Worm (Caenorhabditis elegans): ENCODE data around the gene F35E8.7.

F35E8.7 gene

DNA sequence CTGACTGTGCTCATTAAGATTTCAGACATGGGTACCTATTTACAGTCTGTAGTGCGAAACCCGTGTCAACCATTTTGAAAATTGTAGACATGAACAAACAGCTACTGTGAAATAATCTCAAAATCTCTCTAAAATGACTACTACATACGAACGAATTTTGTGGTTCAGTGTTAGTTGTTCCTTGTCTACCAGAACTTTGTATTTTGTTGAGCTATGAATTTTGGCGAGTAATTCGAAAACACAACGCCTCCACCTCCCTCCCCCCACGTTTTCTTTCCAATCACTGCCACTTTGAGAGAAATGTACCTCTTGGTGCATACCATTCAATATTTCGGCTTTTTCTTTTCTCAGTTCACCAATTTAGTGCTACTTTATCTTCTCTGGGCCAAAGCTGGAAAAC lies 21.1 kb upstream of the F35E8.7 start, which contains the start of gene T06C12.11:
Gene T06C12.11 (plus strand): TSS at position 301 of the 400 bp plus-strand sequence.
- TF ChIP-seq daf-12 (tag; optimal IDR thresholded peaks at IDR 0.05) (no peak), ama-1 (optimal IDR thresholded peaks at IDR 0.05) (no peak), ZK337.2 (GFP tag; IDR thresholded peaks at IDR 0.05) (no peak), madf-5 (GFP tag; IDR thresholded peaks at IDR 0.05) (no peak), ces-1 (GFP tag; optimal IDR thresholded peaks at IDR 0.05) (no peak), sdz-12 (GFP tag; optimal IDR thresholded peaks at IDR 0.05) (no peak), zip-2 (tag; optimal IDR thresholded peaks at IDR 0.05) (no peak), F10B5.3 (tag; optimal IDR thresholded peaks at IDR 0.05) (no peak)

DNA sequence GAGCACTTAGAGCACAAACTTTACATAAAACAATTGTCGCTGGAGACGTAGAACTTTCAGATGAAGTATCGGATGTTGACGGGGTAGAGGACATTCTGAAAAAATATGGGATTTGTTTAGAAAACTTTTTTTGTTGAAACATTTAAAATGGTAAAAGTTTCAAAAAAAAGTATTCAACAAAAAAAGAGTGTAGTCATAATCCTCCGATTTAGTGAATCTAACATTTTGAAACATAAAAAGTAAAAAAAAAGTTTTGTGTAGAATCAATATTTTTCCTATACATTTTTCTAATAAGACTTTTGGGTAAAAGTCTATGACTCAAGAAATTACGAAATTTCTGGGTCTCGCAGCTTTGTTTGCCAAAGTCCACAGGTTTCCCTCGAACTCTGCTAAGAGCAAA lies 17.1 kb upstream of the F35E8.7 start, which contains the start of gene nhr-213:
Gene nhr-213 (minus strand): TSS at position 101 of the 400 bp plus-strand sequence.
- TF ChIP-seq lin-29 (GFP tag; IDR thresholded peaks at IDR 0.05) (no peak), lin-38 (GFP tag; IDR thresholded peaks at IDR 0.05) (no peak), attf-4 (tag; optimal IDR thresholded peaks at IDR 0.05) (no peak), nhr-25 (tag; optimal IDR thresholded peaks at IDR 0.05; ENCODE audit: borderline replicate concordance, insufficient read depth) (no peak), mep-1 (tag; optimal IDR thresholded peaks at IDR 0.05) (no peak), snpc-1.2 (GFP tag; IDR thresholded peaks at IDR 0.05) (no peak), nhr-41 (GFP tag; IDR thresholded peaks at IDR 0.05) (no peak)

DNA sequence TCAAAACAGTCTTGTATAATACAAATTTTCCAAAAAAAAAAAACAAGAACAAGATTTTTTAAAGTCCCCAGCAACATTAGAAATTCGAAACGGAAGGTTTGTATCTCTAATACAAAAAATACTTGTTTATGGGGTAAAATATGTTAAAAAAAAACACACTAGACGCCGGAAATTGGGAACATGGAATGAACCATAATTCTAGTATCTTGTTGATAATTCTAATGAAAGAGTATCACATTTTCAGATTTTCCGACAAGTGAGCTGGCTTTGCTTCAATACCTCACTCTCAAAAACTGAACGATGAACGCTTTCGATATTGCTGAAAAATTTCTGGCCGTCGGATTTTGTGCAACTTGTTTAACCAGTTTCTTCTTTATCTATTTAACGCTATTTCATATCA lies 16.1 kb upstream of the F35E8.7 start, which contains the start of gene str-60:
Gene str-60 (plus strand): TSS at position 301 of the 400 bp plus-strand sequence.
- TF ChIP-seq ceh-44 (GFP tag; IDR thresholded peaks at IDR 0.05) = no peak
- TF ChIP-seq duxl-1 (tag; optimal IDR thresholded peaks at IDR 0.05; ENCODE audit: poor library complexity) = no peak
- TF ChIP-seq nhr-42 (GFP tag; IDR thresholded peaks at IDR 0.05) = no peak
- TF ChIP-seq ztf-7 (tag; optimal IDR thresholded peaks at IDR 0.05) = no peak
- no peak for TF ChIP-seq daf-8 (GFP tag; IDR thresholded peaks at IDR 0.05)
- TF ChIP-seq dpl-1 (GFP tag; optimal IDR thresholded peaks at IDR 0.05) = no peak
- TF ChIP-seq hif-1 (tag; optimal IDR thresholded peaks at IDR 0.05) = no peak
- no peak for TF ChIP-seq nhr-48 (tag; optimal IDR thresholded peaks at IDR 0.05)
- TF ChIP-seq T26A8.4 (GFP tag; IDR thresholded peaks at IDR 0.05) = no peak
- TF ChIP-seq spr-3 (GFP tag; optimal IDR thresholded peaks at IDR 0.05) = no peak
- TF ChIP-seq pqm-1 (tag; optimal IDR thresholded peaks at IDR 0.05) = no peak
- TF ChIP-seq R02D3.7 (tag; optimal IDR thresholded peaks at IDR 0.05) = no peak

DNA sequence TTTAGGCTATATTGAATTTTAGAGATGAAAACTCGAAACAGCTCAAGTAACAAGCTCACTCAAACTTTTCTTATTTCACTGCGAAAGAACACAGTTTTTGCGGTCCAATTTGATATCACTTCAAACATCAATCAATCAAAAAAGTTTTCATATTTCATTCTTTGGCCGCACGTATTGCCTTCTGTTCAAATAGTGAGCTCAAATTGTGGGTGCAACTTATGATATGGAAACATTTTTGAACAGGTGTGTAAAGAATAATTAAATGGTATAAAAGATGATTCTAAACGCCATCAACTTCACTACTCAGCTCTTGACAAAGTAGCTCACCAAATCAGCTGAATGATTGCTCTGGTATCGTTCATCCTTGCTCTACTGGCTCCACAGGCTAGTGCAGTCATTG lies 14.1 kb upstream of the F35E8.7 start, which contains the start of gene T06C12.14:
Gene T06C12.14 (plus strand): TSS at position 301 of the 400 bp plus-strand sequence.
- TF ChIP-seq daf-12 (tag; optimal IDR thresholded peaks at IDR 0.05) (no peak), unc-62 (GFP tag; optimal IDR thresholded peaks at IDR 0.05 in 1 of 2) (peak in 1 of 2 experiments; percentile 53), unc-62 (tag; optimal IDR thresholded peaks at IDR 0.05) (no peak)

DNA sequence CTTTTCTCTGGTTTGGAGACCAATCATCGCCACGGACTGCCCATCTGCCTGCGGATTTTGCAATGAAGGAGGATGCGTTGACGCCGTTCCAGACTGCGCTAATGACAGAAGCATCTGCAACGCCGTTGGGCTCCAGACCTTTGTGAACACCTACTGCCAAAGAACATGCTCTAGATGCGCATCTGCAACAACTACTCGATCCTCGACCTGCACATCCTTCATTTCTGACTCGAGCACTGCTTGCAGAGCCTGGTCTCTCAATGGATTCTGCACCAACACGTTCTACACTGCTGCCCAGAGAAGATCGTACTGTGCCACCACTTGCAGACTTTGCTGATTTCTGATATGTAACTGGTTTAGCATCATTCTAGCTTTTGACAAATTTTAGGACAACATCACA lies 13.2 kb upstream of the F35E8.7 start:
- TF ChIP-seq pqm-1 (tag; optimal IDR thresholded peaks at IDR 0.05) = no peak
- no peak for TF ChIP-seq sdz-12 (GFP tag; optimal IDR thresholded peaks at IDR 0.05)
- no peak for TF ChIP-seq F26F4.8 (GFP tag; conservative IDR thresholded peaks at IDR 0.05)
- TF ChIP-seq zip-11 (GFP tag; IDR thresholded peaks at IDR 0.05) = no peak
- no peak for TF ChIP-seq aly-2 (tag; optimal IDR thresholded peaks at IDR 0.05)
- TF ChIP-seq Y48G9A.11 (GFP tag; IDR thresholded peaks at IDR 0.05) = no peak
- no peak for TF ChIP-seq lin-29 (GFP tag; IDR thresholded peaks at IDR 0.05)
- no peak for TF ChIP-seq saeg-2 (GFP tag; IDR thresholded peaks at IDR 0.05)
- no peak for TF ChIP-seq hif-1 (tag; optimal IDR thresholded peaks at IDR 0.05)
- TF ChIP-seq hlh-30 (tag; optimal IDR thresholded peaks at IDR 0.05; ENCODE audit: insufficient read depth) = no peak
- no peak for TF ChIP-seq attf-4 (tag; optimal IDR thresholded peaks at IDR 0.05)
- no peak for TF ChIP-seq lin-38 (GFP tag; IDR thresholded peaks at IDR 0.05)
- no peak for TF ChIP-seq lin-39 (tag; optimal IDR thresholded peaks at IDR 0.05)
- TF ChIP-seq cey-2 (tag; optimal IDR thresholded peaks at IDR 0.05; ENCODE audit: borderline replicate concordance, insufficient read depth) = no peak
- no peak for TF ChIP-seq nhr-28 (tag; optimal IDR thresholded peaks at IDR 0.05)
- TF ChIP-seq T26A8.4 (GFP tag; IDR thresholded peaks at IDR 0.05) = no peak
